Worm (Caenorhabditis elegans): Measurements from ENCODE around the gene W04G3.5.

W04G3.5 gene

ce11 chrX:11060940-11061339, 12.5 kb upstream of the W04G3.5 start:
- peak; percentile 14 for TF ChIP-seq nhr-43 (tag; optimal IDR thresholded peaks at IDR 0.05; ENCODE audit: poor library complexity, severe bottlenecking)
- TF ChIP-seq nhr-23 (tag; optimal IDR thresholded peaks at IDR 0.05), result peak; percentile 96
- no peak for TF ChIP-seq ztf-11 (tag; optimal IDR thresholded peaks at IDR 0.05)
- peak; percentile 65 for TF ChIP-seq ama-1 (optimal IDR thresholded peaks at IDR 0.05)
- TF ChIP-seq elt-3 (tag; optimal IDR thresholded peaks at IDR 0.05), result peak in 1 of 3 experiments; percentile 26

DNA sequence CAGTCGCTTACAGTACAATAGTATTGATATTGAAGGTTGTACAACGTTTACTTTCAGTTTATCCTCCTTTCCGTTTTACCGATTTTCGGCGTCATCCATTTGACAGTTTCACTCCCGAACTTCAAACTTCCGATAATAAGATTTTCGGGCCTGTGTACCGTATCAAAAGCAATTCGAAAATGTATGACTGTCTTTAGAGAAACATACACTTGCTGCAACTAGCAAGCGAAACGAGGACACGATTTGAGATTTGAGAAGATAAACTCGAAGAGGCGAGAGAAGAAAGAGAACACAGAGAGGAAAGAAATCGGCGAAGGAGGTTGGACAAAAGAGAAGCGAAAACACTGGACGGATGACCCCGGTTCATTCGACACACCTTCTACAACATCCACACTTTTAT, 11.6 kb upstream of the W04G3.5 start, which contains the start of gene lpr-5:
lpr-5 (plus strand) TSS at position 220 of the 400 bp plus-strand sequence.
- no peak for TF ChIP-seq sea-2 (GFP tag; optimal IDR thresholded peaks at IDR 0.05)
- TF ChIP-seq nhr-25 (tag; optimal IDR thresholded peaks at IDR 0.05), result peak; percentile 57
- TF ChIP-seq elt-2 (tag; optimal IDR thresholded peaks at IDR 0.05), result no peak
- TF ChIP-seq ama-1 (optimal IDR thresholded peaks at IDR 0.05), result no peak
- no peak for TF ChIP-seq ZK546.5 (tag; optimal IDR thresholded peaks at IDR 0.05)
- TF ChIP-seq ceh-16 (tag; optimal IDR thresholded peaks at IDR 0.05), result no peak
- TF ChIP-seq fkh-2 (tag; optimal IDR thresholded peaks at IDR 0.05), result no peak
- TF ChIP-seq unc-62 (GFP tag; optimal IDR thresholded peaks at IDR 0.05), result no peak
- TF ChIP-seq nhr-237 (tag; optimal IDR thresholded peaks at IDR 0.05), result no peak
- no peak for TF ChIP-seq elt-3 (tag; optimal IDR thresholded peaks at IDR 0.05)
- TF ChIP-seq egl-27 (tag; optimal IDR thresholded peaks at IDR 0.05), result no peak
- peak; percentile 8 for TF ChIP-seq nhr-43 (tag; optimal IDR thresholded peaks at IDR 0.05; ENCODE audit: poor library complexity, severe bottlenecking)
- no peak for TF ChIP-seq ztf-4 (tag; optimal IDR thresholded peaks at IDR 0.05)
- TF ChIP-seq fkh-10 (GFP tag; optimal IDR thresholded peaks at IDR 0.05), result no peak
- TF ChIP-seq nhr-77 (tag; optimal IDR thresholded peaks at IDR 0.05), result no peak
- TF ChIP-seq ztf-11 (tag; optimal IDR thresholded peaks at IDR 0.05), result no peak
- TF ChIP-seq elt-1 (tag; optimal IDR thresholded peaks at IDR 0.05), result peak; percentile 5
- TF ChIP-seq tbx-2 (tag; optimal IDR thresholded peaks at IDR 0.05), result no peak
- no peak for TF ChIP-seq eor-1 (tag; optimal IDR thresholded peaks at IDR 0.05)
- TF ChIP-seq nhr-23 (tag; optimal IDR thresholded peaks at IDR 0.05), result peak; percentile 82
- TF ChIP-seq pha-4 (tag; optimal IDR thresholded peaks at IDR 0.05), result no peak
- TF ChIP-seq nhr-28 (tag; optimal IDR thresholded peaks at IDR 0.05), result no peak
- TF ChIP-seq nfya-1 (tag; optimal IDR thresholded peaks at IDR 0.05; ENCODE audit: insufficient read depth), result no peak
- TF ChIP-seq nhr-11 (tag; optimal IDR thresholded peaks at IDR 0.05), result no peak

- TF ChIP-seq unc-39 (tag; optimal IDR thresholded peaks at IDR 0.05) (no peak), egl-5 (tag; optimal IDR thresholded peaks at IDR 0.05) (no peak), unc-62 (GFP tag; optimal IDR thresholded peaks at IDR 0.05) (peak; percentile 60), pqm-1 (tag; optimal IDR thresholded peaks at IDR 0.05) (no peak), ceh-82 (tag; optimal IDR thresholded peaks at IDR 0.05) (no peak), ceh-9 (tag; optimal IDR thresholded peaks at IDR 0.05) (no peak), ZK546.5 (tag; optimal IDR thresholded peaks at IDR 0.05) (no peak), nhr-23 (tag; optimal IDR thresholded peaks at IDR 0.05) (peak; percentile 99), nhr-25 (tag; optimal IDR thresholded peaks at IDR 0.05) (peak; percentile 49), nhr-43 (tag; optimal IDR thresholded peaks at IDR 0.05; ENCODE audit: poor library complexity, severe bottlenecking) (peak; percentile 56)
These were observed 8.7 kb upstream of the W04G3.5 start, which contains the start of gene lpr-4 for ce11 chrX:11064799-11065198. Gene lpr-4, plus strand, starts transcription at chrX:11065126.

DNA sequence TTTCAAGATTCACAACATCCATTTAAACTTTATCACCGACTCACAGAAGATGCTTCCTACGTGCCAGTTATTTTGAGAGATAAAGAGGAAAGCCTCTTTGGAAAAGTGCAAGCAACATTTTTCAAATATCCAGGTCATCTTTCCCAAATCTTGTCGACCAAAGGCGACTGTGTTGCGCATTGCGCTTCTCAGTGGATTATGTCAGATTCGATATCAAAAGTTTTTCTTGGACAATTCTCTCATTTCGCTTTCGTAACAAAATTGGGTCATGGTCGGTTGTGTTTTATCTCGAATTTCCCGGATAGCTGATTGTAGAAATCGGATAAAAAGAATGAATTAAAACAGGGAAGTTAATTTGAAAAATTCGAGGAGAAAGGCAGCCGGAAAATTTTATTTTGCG, 6.2 kb upstream of the W04G3.5 start:
- TF ChIP-seq nhr-23 (tag; optimal IDR thresholded peaks at IDR 0.05) (peak; percentile 93), lsy-12 (tag; optimal IDR thresholded peaks at IDR 0.05) (no peak), nhr-43 (tag; optimal IDR thresholded peaks at IDR 0.05; ENCODE audit: poor library complexity, severe bottlenecking) (peak; percentile 27), nhr-76 (tag; optimal IDR thresholded peaks at IDR 0.05) (no peak), aly-2 (tag; optimal IDR thresholded peaks at IDR 0.05) (no peak), fkh-2 (tag; optimal IDR thresholded peaks at IDR 0.05) (no peak)

DNA sequence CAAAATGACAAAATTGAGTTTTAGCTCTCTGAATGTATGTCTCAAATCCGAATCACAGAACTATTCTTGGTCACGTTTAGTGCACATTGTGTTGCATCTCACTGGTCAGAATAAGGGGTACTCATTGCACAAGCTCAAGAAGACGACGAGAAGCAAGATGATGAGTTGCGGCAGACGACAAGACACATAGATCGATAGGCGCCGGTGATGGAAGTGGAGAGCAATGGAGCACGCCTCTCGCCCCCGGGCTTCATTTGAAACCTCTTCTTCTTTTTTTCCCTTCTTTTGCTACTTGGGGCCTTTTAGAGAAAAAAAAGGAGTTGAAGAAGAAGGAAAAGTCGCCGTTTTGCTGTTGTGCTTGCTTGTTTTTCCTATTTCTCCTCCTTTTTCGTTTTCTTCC, 5.1 kb upstream of the W04G3.5 start, which contains the start of gene apt-9:
apt-9 (plus strand) TSS at position 194 of the 400 bp plus-strand sequence.
- TF ChIP-seq snpc-4 (tag; optimal IDR thresholded peaks at IDR 0.05) (peak; percentile 9), ceh-82 (tag; optimal IDR thresholded peaks at IDR 0.05) (no peak), egl-5 (tag; optimal IDR thresholded peaks at IDR 0.05) (peak; percentile 2), lin-39 (tag; optimal IDR thresholded peaks at IDR 0.05) (peak; percentile 74), ztf-4 (tag; optimal IDR thresholded peaks at IDR 0.05) (no peak), fkh-10 (GFP tag; optimal IDR thresholded peaks at IDR 0.05) (peak; percentile 57), jun-1 (tag; optimal IDR thresholded peaks at IDR 0.05) (no peak), nfya-1 (tag; optimal IDR thresholded peaks at IDR 0.05; ENCODE audit: insufficient read depth) (peak; percentile 62), hmg-11 (tag; optimal IDR thresholded peaks at IDR 0.05) (peak; percentile 1)
